Worm (Caenorhabditis elegans): ENCODE results near the gene Y56A3A.2.
A peak's percentile ranks its signal among the peaks of the same experiment; 100 is the strongest.

Gene Y56A3A.2

ce11 chrIII:11822407-11822806 lies 39.6 kb downstream of the Y56A3A.2 start, which contains the start of gene maa-1:
maa-1 (minus strand) TSS chrIII:11822526.
- TF ChIP-seq ceh-9 (tag; optimal IDR thresholded peaks at IDR 0.05) (no peak), ceh-28 (tag; optimal IDR thresholded peaks at IDR 0.05) (peak; percentile 7), elt-2 (tag; optimal IDR thresholded peaks at IDR 0.05) (peak; percentile 89), pha-4 (tag; optimal IDR thresholded peaks at IDR 0.05) (peak; percentile 68), pqm-1 (tag; optimal IDR thresholded peaks at IDR 0.05) (peak; percentile 78)

- TF ChIP-seq snpc-4 (tag; optimal IDR thresholded peaks at IDR 0.05) (peak; percentile 61), nhr-23 (tag; optimal IDR thresholded peaks at IDR 0.05) (no peak)
Observed at ce11 chrIII:11817865-11818264, 44.2 kb downstream of the Y56A3A.2 start.

ce11 chrIII:11816523-11817003 lies 45.5 kb downstream of the Y56A3A.2 start, which contains the start of gene C18D11.1:
C18D11.1 (plus strand) TSS chrIII:11816573.
- TF ChIP-seq nhr-25 (tag; optimal IDR thresholded peaks at IDR 0.05) (peak; percentile 67), ztf-4 (tag; optimal IDR thresholded peaks at IDR 0.05) (no peak)

- TF ChIP-seq ztf-4 (tag; optimal IDR thresholded peaks at IDR 0.05) (no peak), nhr-25 (tag; optimal IDR thresholded peaks at IDR 0.05) (peak; percentile 45), nhr-23 (tag; optimal IDR thresholded peaks at IDR 0.05) (peak; percentile 20)
Observed at ce11 chrIII:11814653-11815052, 47.4 kb downstream of the Y56A3A.2 start.

ce11 chrIII:11811839-11812238 lies 50.2 kb downstream of the Y56A3A.2 start:
- TF ChIP-seq egl-5 (tag; optimal IDR thresholded peaks at IDR 0.05) = no peak
- TF ChIP-seq mml-1 (tag; optimal IDR thresholded peaks at IDR 0.05) = no peak
- no peak for TF ChIP-seq ztf-4 (tag; optimal IDR thresholded peaks at IDR 0.05)
- TF ChIP-seq hmg-11 (tag; optimal IDR thresholded peaks at IDR 0.05) = peak; percentile 1
- TF ChIP-seq nfya-1 (tag; optimal IDR thresholded peaks at IDR 0.05; ENCODE audit: insufficient read depth) = peak; percentile 0
- no peak for TF ChIP-seq fkh-2 (tag; optimal IDR thresholded peaks at IDR 0.05)
- no peak for TF ChIP-seq lsy-12 (tag; optimal IDR thresholded peaks at IDR 0.05)
- TF ChIP-seq lin-39 (tag; optimal IDR thresholded peaks at IDR 0.05) = no peak
- peak; percentile 65 for TF ChIP-seq nhr-25 (tag; optimal IDR thresholded peaks at IDR 0.05)
- TF ChIP-seq nhr-43 (tag; optimal IDR thresholded peaks at IDR 0.05; ENCODE audit: poor library complexity, severe bottlenecking) = peak; percentile 65
- TF ChIP-seq pha-4 (tag; optimal IDR thresholded peaks at IDR 0.05) = no peak
- TF ChIP-seq snpc-4 (tag; optimal IDR thresholded peaks at IDR 0.05) = no peak
- no peak for TF ChIP-seq mdl-1 (tag; optimal IDR thresholded peaks at IDR 0.05)
- TF ChIP-seq nhr-23 (tag; optimal IDR thresholded peaks at IDR 0.05) = peak; percentile 52
- TF ChIP-seq fos-1 (tag; optimal IDR thresholded peaks at IDR 0.05) = no peak
- TF ChIP-seq fkh-10 (GFP tag; optimal IDR thresholded peaks at IDR 0.05) = no peak
- no peak for TF ChIP-seq daf-12 (tag; optimal IDR thresholded peaks at IDR 0.05)

- TF ChIP-seq mml-1 (tag; optimal IDR thresholded peaks at IDR 0.05) = no peak
- no peak for TF ChIP-seq ama-1 (optimal IDR thresholded peaks at IDR 0.05)
Observed at ce11 chrIII:11810447-11810846, 51.6 kb downstream of the Y56A3A.2 start, which contains the start of gene C18D11.6. C18D11.6 (plus strand) TSS chrIII:11810556.

ce11 chrIII:11808818-11809217 lies 53.2 kb downstream of the Y56A3A.2 start, which contains the start of gene C18D11.9:
C18D11.9 (plus strand) TSS chrIII:11809118.
- TF ChIP-seq ceh-9 (tag; optimal IDR thresholded peaks at IDR 0.05) (no peak), fkh-2 (tag; optimal IDR thresholded peaks at IDR 0.05) (no peak), elt-3 (tag; optimal IDR thresholded peaks at IDR 0.05) (no peak), aly-2 (tag; optimal IDR thresholded peaks at IDR 0.05) (no peak), ceh-28 (tag; optimal IDR thresholded peaks at IDR 0.05) (no peak), ceh-82 (tag; optimal IDR thresholded peaks at IDR 0.05) (no peak), nhr-23 (tag; optimal IDR thresholded peaks at IDR 0.05) (no peak), fos-1 (tag; optimal IDR thresholded peaks at IDR 0.05) (no peak), nhr-76 (tag; optimal IDR thresholded peaks at IDR 0.05) (no peak), ztf-11 (tag; optimal IDR thresholded peaks at IDR 0.05) (no peak), nhr-67 (tag; optimal IDR thresholded peaks at IDR 0.05) (no peak), nhr-28 (tag; optimal IDR thresholded peaks at IDR 0.05) (no peak), pqm-1 (tag; optimal IDR thresholded peaks at IDR 0.05) (no peak), mml-1 (tag; optimal IDR thresholded peaks at IDR 0.05) (no peak), ama-1 (optimal IDR thresholded peaks at IDR 0.05) (no peak), daf-12 (tag; optimal IDR thresholded peaks at IDR 0.05) (no peak)
